Fruit fly (Drosophila melanogaster) whole organism, embryonic: Measurements from ENCODE around the gene Gr93d.

Experiments used
- ATbp ChIP-seq: fragments of 200-800 bp; sonication (Bioruptor generic); optimal IDR thresholded peaks from 2 replicates; lab custom pipeline; 2017; ENCODE audit warnings: missing biosample characterization, mild to moderate bottlenecking, missing genetic modification characterization, missing genetic modification reagents
- CG10267 ChIP-seq: fragments of 200-800 bp; sonication (Bioruptor generic); optimal IDR thresholded peaks from 2 replicates; lab custom pipeline; 2018; ENCODE audit warnings: missing biosample characterization, mild to moderate bottlenecking, missing genetic modification characterization, moderate library complexity
- CG11085 ChIP-seq: fragments of 200-800 bp; sonication (Bioruptor generic); IDR thresholded peaks from 2 replicates; pipeline ENCODE4 v1.3.6; 2022; ENCODE audit warnings: missing biosample characterization, missing genetic modification characterization
- CG11247 ChIP-seq: fragments of 200-800 bp; sonication (Bioruptor generic); IDR thresholded peaks from 2 replicates; pipeline ENCODE4 v1.3.6; 2022; ENCODE audit warnings: missing biosample characterization, missing genetic modification characterization
- CG13123 ChIP-seq: fragments of 200-800 bp; sonication (Bioruptor generic); optimal IDR thresholded peaks from 2 replicates; lab custom pipeline; 2016; ENCODE audit warnings: missing biosample characterization, missing genetic modification characterization
- CG15479 ChIP-seq: fragments of 200-800 bp; sonication (Bioruptor generic); optimal IDR thresholded peaks from 3 replicates; lab custom pipeline; 2019; ENCODE audit warnings: missing biosample characterization, mild to moderate bottlenecking, missing genetic modification characterization, moderate library complexity
- CG1602 ChIP-seq: fragments of 200-800 bp; sonication (Bioruptor generic); optimal IDR thresholded peaks from 3 replicates; lab custom pipeline; 2016; ENCODE audit warnings: missing biosample characterization, missing genetic modification characterization
- CG16813 ChIP-seq: fragments of 200-800 bp; sonication (Bioruptor generic); IDR thresholded peaks from 3 replicates; pipeline ENCODE4 v1.3.6; 2022; ENCODE audit warnings: missing biosample characterization, missing genetic modification characterization; ENCODE audit not compliant: partially characterized antibody
- CG17361 ChIP-seq: fragments of 200-800 bp; sonication (Bioruptor generic); IDR thresholded peaks from 3 replicates; pipeline ENCODE4 v1.3.6; 2022; ENCODE audit warnings: missing biosample characterization, missing genetic modification characterization
- CG17612 ChIP-seq: fragments of 200-800 bp; sonication (Bioruptor generic); IDR thresholded peaks from 2 replicates; pipeline ENCODE4 v1.3.6; 2022; ENCODE audit warnings: missing biosample characterization, missing genetic modification characterization
- CG18476 ChIP-seq: fragments of 200-800 bp; sonication (Bioruptor generic); optimal IDR thresholded peaks from 2 replicates; lab custom pipeline; 2016; ENCODE audit warnings: missing biosample characterization, mild to moderate bottlenecking, missing genetic modification characterization
- CG18599 ChIP-seq: fragments of 200-800 bp; sonication (Bioruptor generic); optimal IDR thresholded peaks from 3 replicates; lab custom pipeline; 2017; ENCODE audit warnings: missing biosample characterization, missing genetic modification characterization, mild to moderate bottlenecking, moderate library complexity, missing genetic modification reagents
- CG2889 ChIP-seq: fragments of 200-800 bp; sonication (Bioruptor generic); IDR thresholded peaks from 3 replicates; pipeline ENCODE4 v1.3.6; 2022; ENCODE audit warnings: missing biosample characterization, missing genetic modification characterization
- CG31441 ChIP-seq: fragments of 200-800 bp; sonication (Bioruptor generic); IDR thresholded peaks from 2 replicates; pipeline ENCODE4 v1.3.6; 2022; ENCODE audit warnings: missing biosample characterization, missing genetic modification characterization
- CG42726 ChIP-seq: fragments of 200-800 bp; sonication (Bioruptor generic); IDR thresholded peaks from 2 replicates; pipeline ENCODE4 v1.3.6; 2022; ENCODE audit warnings: missing biosample characterization, missing genetic modification characterization; ENCODE audit not compliant: partially characterized antibody
- CG9876 ChIP-seq: fragments of 200-800 bp; sonication (Bioruptor generic); optimal IDR thresholded peaks from 2 replicates; lab custom pipeline; 2016; ENCODE audit warnings: missing biosample characterization, missing genetic modification characterization
- CG9932 ChIP-seq: fragments of 200-800 bp; sonication (Bioruptor generic); IDR thresholded peaks from 2 replicates; pipeline ENCODE4 v1.3.6; 2022; ENCODE audit warnings: missing biosample characterization, missing genetic modification characterization
- CTCF ChIP-seq: fragments of 200-800 bp; sonication (Bioruptor generic); optimal IDR thresholded peaks from 2 replicates; lab custom pipeline; 2017; ENCODE audit warnings: missing biosample characterization, mild to moderate bottlenecking, missing genetic modification characterization, moderate library complexity
- Camta ChIP-seq: fragments of 200-800 bp; sonication (Bioruptor generic); optimal IDR thresholded peaks from 2 replicates; lab custom pipeline; 2016; ENCODE audit warnings: missing biosample characterization, missing genetic modification characterization
- Doc3 ChIP-seq: fragments of 200-800 bp; sonication (Bioruptor generic); IDR thresholded peaks from 3 replicates; pipeline ENCODE4 v1.3.6; 2022; ENCODE audit warnings: missing biosample characterization, missing genetic modification characterization; ENCODE audit not compliant: partially characterized antibody
- Dp ChIP-seq: fragments of 200-800 bp; sonication (Bioruptor generic); optimal IDR thresholded peaks from 2 replicates; lab custom pipeline; 2018; ENCODE audit warnings: missing biosample characterization, mild to moderate bottlenecking, missing genetic modification characterization, moderate library complexity
- Elba2 ChIP-seq: fragments of 200-800 bp; sonication (Bioruptor generic); optimal IDR thresholded peaks from 3 replicates; lab custom pipeline; 2016; ENCODE audit warnings: missing biosample characterization, missing genetic modification characterization
- HmgZ ChIP-seq: fragments of 200-800 bp; sonication (Bioruptor generic); optimal IDR thresholded peaks from 2 replicates; lab custom pipeline; 2018; ENCODE audit warnings: missing biosample characterization, mild to moderate bottlenecking, missing genetic modification characterization
- Lim3 ChIP-seq: fragments of 200-800 bp; sonication (Bioruptor generic); IDR thresholded peaks from 2 replicates; pipeline ENCODE4 v1.3.6; 2022; ENCODE audit warnings: missing biosample characterization, missing genetic modification characterization
- MESR4 ChIP-seq: fragments of 200-800 bp; sonication (Bioruptor generic); optimal IDR thresholded peaks from 2 replicates; lab custom pipeline; 2018; ENCODE audit warnings: missing biosample characterization, mild to moderate bottlenecking, missing genetic modification characterization, moderate library complexity
- NK7.1 ChIP-seq: fragments of 200-800 bp; sonication (Bioruptor generic); optimal IDR thresholded peaks from 3 replicates; lab custom pipeline; 2016; ENCODE audit warnings: missing biosample characterization, missing genetic modification characterization
- Nf-YC ChIP-seq: fragments of 200-800 bp; optimal IDR thresholded peaks from 3 replicates; lab custom pipeline; 2019; ENCODE audit warnings: missing biosample characterization, mild to moderate bottlenecking, missing genetic modification characterization, moderate library complexity
- Optix ChIP-seq: fragments of 200-800 bp; sonication (Bioruptor generic); IDR thresholded peaks from 3 replicates; pipeline ENCODE4 v1.3.6; 2022; ENCODE audit warnings: missing biosample characterization, missing genetic modification characterization
- Six4 ChIP-seq: fragments of 200-800 bp; sonication (Bioruptor generic); optimal IDR thresholded peaks from 2 replicates; lab custom pipeline; 2016; ENCODE audit warnings: missing biosample characterization, missing genetic modification characterization
- Xrp1 ChIP-seq: fragments of 200-800 bp; sonication (Bioruptor generic); IDR thresholded peaks from 2 replicates; pipeline ENCODE4 v1.3.6; 2022; ENCODE audit warnings: missing biosample characterization, missing genetic modification characterization
- ac ChIP-seq: fragments of 200-800 bp; sonication (Bioruptor generic); optimal IDR thresholded peaks from 3 replicates; lab custom pipeline; 2017; ENCODE audit warnings: missing biosample characterization, mild to moderate bottlenecking, missing genetic modification characterization
- ap ChIP-seq: fragments of 200-800 bp; sonication (Bioruptor generic); IDR thresholded peaks from 2 replicates; pipeline ENCODE4 v1.3.6; 2022; ENCODE audit warnings: missing biosample characterization, missing genetic modification characterization
- br ChIP-seq: fragments of >200 bp; optimal IDR thresholded peaks from 2 replicates; lab custom pipeline; 2017
- crc ChIP-seq: fragments of 200-800 bp; sonication (Bioruptor generic); optimal IDR thresholded peaks from 2 replicates; lab custom pipeline; 2016; ENCODE audit warnings: missing biosample characterization, missing genetic modification characterization
- cwo ChIP-seq: fragments of 200-800 bp; sonication (Bioruptor generic); optimal IDR thresholded peaks from 3 replicates; lab custom pipeline; 2017; ENCODE audit warnings: missing biosample characterization, missing genetic modification characterization, mild to moderate bottlenecking, moderate library complexity, missing genetic modification reagents
- fd102C ChIP-seq: fragments of 200-800 bp; sonication (Bioruptor generic); optimal IDR thresholded peaks from 2 replicates; lab custom pipeline; 2018; ENCODE audit warnings: missing biosample characterization, mild to moderate bottlenecking, missing genetic modification characterization, moderate library complexity
- fru ChIP-seq: fragments of >200 bp; optimal IDR thresholded peaks from 2 replicates; lab custom pipeline; 2017
- jing ChIP-seq: fragments of 200-800 bp; sonication (Bioruptor generic); optimal IDR thresholded peaks from 2 replicates; lab custom pipeline; 2018; ENCODE audit warnings: missing biosample characterization, mild to moderate bottlenecking, missing genetic modification characterization
- knrl ChIP-seq: fragments of 200-800 bp; sonication (Bioruptor generic); IDR thresholded peaks from 3 replicates; pipeline ENCODE4 v1.3.6; 2022; ENCODE audit warnings: missing biosample characterization, missing genetic modification characterization; ENCODE audit not compliant: partially characterized antibody
- nau ChIP-seq: fragments of 200-800 bp; sonication (Bioruptor generic); optimal IDR thresholded peaks from 3 replicates; lab custom pipeline; 2017; ENCODE audit warnings: missing biosample characterization, mild to moderate bottlenecking, missing genetic modification characterization, missing genetic modification reagents
- nerfin-1 ChIP-seq: fragments of 200-800 bp; sonication (Bioruptor generic); optimal IDR thresholded peaks from 3 replicates; lab custom pipeline; 2019; ENCODE audit warnings: missing biosample characterization, mild to moderate bottlenecking, missing genetic modification characterization, moderate library complexity
- onecut ChIP-seq: fragments of 200-800 bp; sonication (Bioruptor generic); IDR thresholded peaks from 2 replicates; pipeline ENCODE4 v1.3.6; 2022; ENCODE audit warnings: missing biosample characterization, missing genetic modification characterization
- org-1 ChIP-seq: fragments of 200-800 bp; sonication (Bioruptor generic); optimal IDR thresholded peaks from 2 replicates; lab custom pipeline; 2017; ENCODE audit warnings: missing biosample characterization, missing genetic modification characterization
- prd ChIP-seq, 3 experiments: fragments of >200 bp in 2 of 3; fragments of 200-800 bp in 1 of 3; sonication (Bioruptor generic) in 1 of 3; optimal IDR thresholded peaks in 2 of 3; IDR thresholded peaks in 1 of 3; 2 replicates in 2 of 3; 3 replicates in 1 of 3; pipeline versions ENCODE4 v1.3.6 to Lab custom; 2017 to 2022; ENCODE audit warnings: missing biosample characterization in 1 of 3, missing genetic modification characterization in 1 of 3
- sc ChIP-seq, 3 experiments: fragments of >200 bp in 2 of 3; fragments of 200-800 bp in 1 of 3; sonication (Bioruptor generic) in 1 of 3; optimal IDR thresholded peaks; 2 replicates in 2 of 3; 3 replicates in 1 of 3; lab custom pipeline; 2017; ENCODE audit warnings: mild to moderate bottlenecking in 1 of 3, missing biosample characterization in 1 of 3, missing genetic modification characterization in 1 of 3, missing genetic modification reagents in 1 of 3
- sob ChIP-seq: fragments of 200-800 bp; sonication (Bioruptor generic); IDR thresholded peaks from 2 replicates; pipeline ENCODE4 v1.3.6; 2022; ENCODE audit warnings: missing biosample characterization, missing genetic modification characterization
- stwl ChIP-seq: fragments of 200-800 bp; sonication (Bioruptor generic); optimal IDR thresholded peaks from 3 replicates; lab custom pipeline; 2018; ENCODE audit warnings: missing biosample characterization, mild to moderate bottlenecking, missing genetic modification characterization, moderate library complexity
- vfl ChIP-seq: fragments of 200-800 bp; sonication (Bioruptor generic); optimal IDR thresholded peaks from 2 replicates; lab custom pipeline; 2016; ENCODE audit warnings: missing biosample characterization, missing genetic modification characterization
- zfh1 ChIP-seq: fragments of 200-800 bp; sonication (Bioruptor generic); IDR thresholded peaks from 3 replicates; pipeline ENCODE4 v1.3.6; 2022; ENCODE audit warnings: missing biosample characterization, missing genetic modification characterization

Gr93d gene

dm6 chr3R:21885450-21885849, 39.0 kb upstream of the Gr93d start, which contains the start of gene CG17819:
TSS of gene CG17819 (minus strand) at chr3R:21885550.
- TF ChIP-seq Nf-YC (no peak), CG13123 (GFP tag; lab: Kevin White, UChicago) (no peak), nerfin-1 (tag; lab: Kevin White, UChicago) (no peak), CG17361 (GFP tag; lab: Robert Waterston, UW) (no peak), jing (GFP tag; lab: Kevin White, UChicago) (no peak), ap (no peak), Camta (no peak), zfh1 (no peak), Lim3 (GFP tag; lab: Robert Waterston, UW) (no peak), vfl (no peak), crc (no peak), NK7.1 (GFP tag; lab: Kevin White, UChicago) (no peak), CG9932 (GFP tag; lab: Robert Waterston, UW) (no peak), HmgZ (tag; lab: Kevin White, UChicago) (no peak), CG42726 (no peak), CG16813 (GFP tag; lab: Robert Waterston, UW) (no peak), br (no peak)

dm6 chr3R:21884354-21884753, 37.9 kb upstream of the Gr93d start, which contains the start of gene fit:
TSS of gene fit (minus strand) at chr3R:21884454.
- TF ChIP-seq CG11247 (GFP tag; lab: Robert Waterston, UW) (no peak), CG2889 (GFP tag; lab: Robert Waterston, UW) (no peak), onecut (GFP tag; lab: Robert Waterston, UW) (no peak), CG18476 (no peak)

dm6 chr3R:21880510-21880909, 34.1 kb upstream of the Gr93d start, which contains the start of gene CG31465:
TSS of gene CG31465 (plus strand) at chr3R:21880810.
- TF ChIP-seq ATbp (GFP tag; lab: Kevin White, UChicago): no peak
- TF ChIP-seq CG1602 (GFP tag; lab: Kevin White, UChicago): no peak
- no peak for TF ChIP-seq nau
- no peak for TF ChIP-seq ac (GFP tag; lab: Kevin White, UChicago)
- TF ChIP-seq Xrp1 (GFP tag; lab: Robert Waterston, UW): no peak
- no peak for TF ChIP-seq CTCF (GFP tag; lab: Kevin White, UChicago)
- no peak for TF ChIP-seq Optix (GFP tag; lab: Robert Waterston, UW)
- no peak for TF ChIP-seq CG9876 (GFP tag; lab: Kevin White, UChicago)
- no peak for TF ChIP-seq CG15479
- TF ChIP-seq prd (optimal IDR thresholded peaks at IDR 0.05; lab: Kevin White, UChicago): no peak
- TF ChIP-seq prd (GFP tag; IDR thresholded peaks at IDR 0.05; lab: Robert Waterston, UW): no peak
- TF ChIP-seq sc (optimal IDR thresholded peaks at IDR 0.05; lab: Kevin White, UChicago): no peak
- TF ChIP-seq sc (GFP tag; optimal IDR thresholded peaks at IDR 0.05; lab: Kevin White, UChicago): no peak
- no peak for TF ChIP-seq CG11085 (GFP tag; lab: Robert Waterston, UW)
- TF ChIP-seq CG10267: no peak
- no peak for TF ChIP-seq Six4 (GFP tag; lab: Kevin White, UChicago)
- TF ChIP-seq CG18599 (GFP tag; lab: Kevin White, UChicago): no peak

- TF ChIP-seq Doc3 (peak; percentile 60; the same call in 2 of the 3 replicates), sob (GFP tag; lab: Robert Waterston, UW) (no peak), NK7.1 (GFP tag; lab: Kevin White, UChicago) (no peak), org-1 (GFP tag; lab: Kevin White, UChicago) (no peak), CG10267 (peak; percentile 34), MESR4 (peak; percentile 60), CG17612 (GFP tag; lab: Robert Waterston, UW) (no peak), CG31441 (GFP tag; lab: Robert Waterston, UW) (no peak), fru (no peak), fd102C (GFP tag; lab: Kevin White, UChicago) (no peak), knrl (peak; percentile 50; the same call in 1 of the 3 replicates), cwo (GFP tag; lab: Kevin White, UChicago) (no peak), Dp (peak; percentile 89), Elba2 (GFP tag; lab: Kevin White, UChicago) (no peak), stwl (tag; lab: Kevin White, UChicago) (peak; percentile 53)
Observed at dm6 chr3R:21878473-21878872, 32.0 kb upstream of the Gr93d start, which contains the start of gene CG34148. TSS of gene CG34148 (minus strand) at chr3R:21878686.
